Worm (Caenorhabditis elegans) whole organism, L4 larva: ENCODE data around the gene fbxc-31.

Source experiments
- attf-4 ChIP-seq: sonication (generic microtip); optimal IDR thresholded peaks from 3 replicates; lab custom pipeline; 2017; ENCODE audit warnings: missing biosample characterization, missing genetic modification characterization
- ceh-82 ChIP-seq: sonication (generic microtip); optimal IDR thresholded peaks from 2 replicates; lab custom pipeline; 2017; ENCODE audit warnings: missing biosample characterization, missing genetic modification characterization
- dmd-8 ChIP-seq: fragments of 200-800 bp; sonication (Bioruptor generic); IDR thresholded peaks from 2 replicates; pipeline ENCODE4 v1.3.6; 2022; ENCODE audit warnings: missing genetic modification characterization, missing compliant biosample characterization
- lin-13 ChIP-seq: fragments of 150-350 bp; optimal IDR thresholded peaks from 2 replicates; lab custom pipeline; 2014; ENCODE audit warnings: missing biosample characterization, missing genetic modification reagents, missing genetic modification characterization
- mes-2 ChIP-seq: sonication (generic microtip); optimal IDR thresholded peaks from 2 replicates; lab custom pipeline; 2016; ENCODE audit warnings: missing genotype, mild to moderate bottlenecking, missing genetic modification characterization, missing compliant biosample characterization; ENCODE audit not compliant: poor library complexity, severe bottlenecking
- nhr-76 ChIP-seq: fragments of 150-350 bp; optimal IDR thresholded peaks from 2 replicates; lab custom pipeline; 2014; ENCODE audit warnings: missing biosample characterization, missing genetic modification characterization
- pha-4 ChIP-seq, 2 experiments: fragments of 150-350 bp in 1 of 2; fragments of 200-800 bp in 1 of 2; sonication (Bioruptor generic) in 1 of 2; IDR thresholded peaks in 1 of 2; optimal IDR thresholded peaks in 1 of 2; 2 replicates each; pipeline versions ENCODE4 v1.3.6 to Lab custom; 2014 to 2022; ENCODE audit warnings: missing genetic modification characterization in 2 of 2, missing genetic modification reagents in 2 of 2, missing biosample characterization in 1 of 2, missing compliant biosample characterization in 1 of 2
- pqm-1 ChIP-seq: sonication (generic microtip); optimal IDR thresholded peaks from 2 replicates; lab custom pipeline; 2017; ENCODE audit warnings: missing biosample characterization, missing genetic modification characterization
- unc-39 ChIP-seq: sonication (generic microtip); optimal IDR thresholded peaks from 2 replicates; lab custom pipeline; 2017; ENCODE audit warnings: missing biosample characterization, missing genetic modification characterization
- zag-1 ChIP-seq: fragments of 150-350 bp; optimal IDR thresholded peaks from 2 replicates; lab custom pipeline; 2014; ENCODE audit warnings: missing biosample characterization, missing genetic modification characterization

ce11 chrII:917324-917723, 5.5 kb downstream of the fbxc-31 start, which contains the start of gene fbxc-30:
- TF ChIP-seq lin-13 (GFP tag; lab: Kevin White, UChicago) = no peak
- TF ChIP-seq pha-4 (GFP tag; IDR thresholded peaks at IDR 0.05; lab: Robert Waterston, UW) = no peak
- TF ChIP-seq pha-4 (tag; optimal IDR thresholded peaks at IDR 0.05; lab: Kevin White, UChicago) = no peak
- no peak for TF ChIP-seq unc-39
- no peak for TF ChIP-seq ceh-82 (tag; lab: Kevin White, UChicago)
- no peak for TF ChIP-seq mes-2 (tag; lab: Kevin White, UChicago)
- no peak for TF ChIP-seq attf-4 (tag; lab: Kevin White, UChicago)
- no peak for TF ChIP-seq pqm-1
- TF ChIP-seq nhr-76 (tag; lab: Kevin White, UChicago) = no peak
- no peak for TF ChIP-seq dmd-8 (GFP tag; lab: Robert Waterston, UW)
- TF ChIP-seq zag-1 (tag; lab: Kevin White, UChicago) = no peak
